Fruit fly (Drosophila melanogaster) whole organism, embryonic: ENCODE measurements around the gene pnt.

Experiments used
- Antp ChIP-seq: fragments of 200-800 bp; sonication (Bioruptor generic); optimal IDR thresholded peaks from 3 replicates; lab custom pipeline; 2016; ENCODE audit warnings: missing biosample characterization, missing genetic modification characterization
- Atf-2 ChIP-seq: fragments of 200-800 bp; sonication (Bioruptor generic); optimal IDR thresholded peaks from 2 replicates; lab custom pipeline; 2016; ENCODE audit warnings: missing biosample characterization, missing genetic modification characterization
- CG10979 ChIP-seq: fragments of 200-800 bp; sonication (Bioruptor generic); optimal IDR thresholded peaks from 2 replicates; lab custom pipeline; 2018; ENCODE audit warnings: missing biosample characterization, mild to moderate bottlenecking, missing genetic modification characterization, moderate library complexity
- CG15514 ChIP-seq: fragments of 200-800 bp; sonication (Bioruptor generic); optimal IDR thresholded peaks from 3 replicates; lab custom pipeline; 2017; ENCODE audit warnings: missing biosample characterization, missing genetic modification characterization, mild to moderate bottlenecking, moderate library complexity, missing genetic modification reagents
- CG15601 ChIP-seq: fragments of 200-800 bp; sonication (Bioruptor generic); optimal IDR thresholded peaks from 3 replicates; lab custom pipeline; 2019; ENCODE audit warnings: missing biosample characterization, mild to moderate bottlenecking, missing genetic modification characterization, moderate library complexity
- CG17328 ChIP-seq: fragments of 200-800 bp; sonication (Bioruptor generic); IDR thresholded peaks from 2 replicates; pipeline ENCODE4 v1.3.6; 2022; ENCODE audit warnings: missing biosample characterization, missing genetic modification characterization
- CG17829 ChIP-seq: fragments of 200-800 bp; optimal IDR thresholded peaks from 2 replicates; lab custom pipeline; 2019; ENCODE audit warnings: missing biosample characterization, mild to moderate bottlenecking, missing genetic modification characterization, moderate library complexity
- CG2199 ChIP-seq: fragments of 200-800 bp; sonication (Bioruptor generic); IDR thresholded peaks from 3 replicates; pipeline ENCODE4 v1.3.6; 2022; ENCODE audit warnings: missing biosample characterization, missing genetic modification characterization
- CG2678 ChIP-seq: fragments of 200-800 bp; sonication (Bioruptor generic); optimal IDR thresholded peaks from 3 replicates; lab custom pipeline; 2019; ENCODE audit warnings: missing biosample characterization, mild to moderate bottlenecking, missing genetic modification characterization, moderate library complexity
- CG33557 ChIP-seq: fragments of 200-800 bp; sonication (Bioruptor generic); optimal IDR thresholded peaks from 2 replicates; lab custom pipeline; 2019; ENCODE audit warnings: missing biosample characterization, mild to moderate bottlenecking, missing genetic modification characterization, moderate library complexity
- CG3726 ChIP-seq: fragments of 200-800 bp; sonication (Bioruptor generic); IDR thresholded peaks from 3 replicates; pipeline ENCODE4, ENCODE4 v1.3.6; 2022; ENCODE audit warnings: missing biosample characterization, missing genetic modification characterization
- CG4360 ChIP-seq: fragments of 200-800 bp; sonication (Bioruptor generic); IDR thresholded peaks from 2 replicates; pipeline ENCODE4 v1.3.6; 2022; ENCODE audit warnings: missing biosample characterization, missing genetic modification characterization
- CG5245 ChIP-seq: fragments of 200-800 bp; sonication (Bioruptor generic); optimal IDR thresholded peaks from 3 replicates; lab custom pipeline; 2016; ENCODE audit warnings: missing biosample characterization, missing genetic modification characterization
- CG6254 ChIP-seq: fragments of 200-800 bp; sonication (Bioruptor generic); optimal IDR thresholded peaks from 3 replicates; lab custom pipeline; 2017; ENCODE audit warnings: mild to moderate bottlenecking, missing biosample characterization, missing genetic modification reagents, missing genetic modification characterization
- CG7556 ChIP-seq: fragments of 200-800 bp; sonication (Bioruptor generic); optimal IDR thresholded peaks from 2 replicates; lab custom pipeline; 2017; ENCODE audit warnings: missing biosample characterization, mild to moderate bottlenecking, missing genetic modification characterization
- CG8765 ChIP-seq: fragments of 200-800 bp; sonication (Bioruptor generic); IDR thresholded peaks from 2 replicates; pipeline ENCODE4 v1.3.6; 2022; ENCODE audit warnings: missing biosample characterization, missing genetic modification characterization
- CG9876 ChIP-seq: fragments of 200-800 bp; sonication (Bioruptor generic); optimal IDR thresholded peaks from 2 replicates; lab custom pipeline; 2016; ENCODE audit warnings: missing biosample characterization, missing genetic modification characterization
- Dp ChIP-seq: fragments of 200-800 bp; sonication (Bioruptor generic); optimal IDR thresholded peaks from 2 replicates; lab custom pipeline; 2018; ENCODE audit warnings: missing biosample characterization, mild to moderate bottlenecking, missing genetic modification characterization, moderate library complexity
- Elba2 ChIP-seq: fragments of 200-800 bp; sonication (Bioruptor generic); optimal IDR thresholded peaks from 3 replicates; lab custom pipeline; 2016; ENCODE audit warnings: missing biosample characterization, missing genetic modification characterization
- Fer1 ChIP-seq: fragments of 200-800 bp; sonication (Bioruptor generic); optimal IDR thresholded peaks from 2 replicates; lab custom pipeline; 2017; ENCODE audit warnings: missing biosample characterization, mild to moderate bottlenecking, missing genetic modification characterization
- HmgD ChIP-seq: fragments of 200-800 bp; sonication (Bioruptor generic); optimal IDR thresholded peaks from 3 replicates; lab custom pipeline; 2016; ENCODE audit warnings: missing biosample characterization, missing genetic modification characterization
- Hr3 ChIP-seq: fragments of 200-800 bp; sonication (Bioruptor generic); optimal IDR thresholded peaks from 3 replicates; lab custom pipeline; 2016; ENCODE audit warnings: missing biosample characterization, missing genetic modification characterization
- Mes4 ChIP-seq: fragments of 200-800 bp; sonication (Bioruptor generic); optimal IDR thresholded peaks from 2 replicates; lab custom pipeline; 2016; ENCODE audit warnings: missing biosample characterization, missing genetic modification characterization
- Oli ChIP-seq: fragments of 200-800 bp; sonication (Bioruptor generic); optimal IDR thresholded peaks from 2 replicates; lab custom pipeline; 2018; ENCODE audit warnings: missing biosample characterization, mild to moderate bottlenecking, missing genetic modification characterization, moderate library complexity
- Opbp ChIP-seq: fragments of 200-800 bp; sonication (Bioruptor generic); IDR thresholded peaks from 3 replicates; pipeline ENCODE4 v1.3.6; 2022; ENCODE audit warnings: missing biosample characterization, missing genetic modification characterization; ENCODE audit not compliant: partially characterized antibody
- Sox100B ChIP-seq: fragments of 200-800 bp; sonication (Bioruptor generic); optimal IDR thresholded peaks from 3 replicates; lab custom pipeline; 2018; ENCODE audit warnings: missing biosample characterization, mild to moderate bottlenecking, missing genetic modification characterization
- Sox102F ChIP-seq: fragments of 200-800 bp; sonication (Bioruptor generic); optimal IDR thresholded peaks from 2 replicates; lab custom pipeline; 2018; ENCODE audit warnings: missing biosample characterization, mild to moderate bottlenecking, missing genetic modification characterization, moderate library complexity
- Ssrp ChIP-seq: fragments of 200-800 bp; sonication (Bioruptor generic); optimal IDR thresholded peaks from 2 replicates; lab custom pipeline; 2018; ENCODE audit warnings: missing biosample characterization, mild to moderate bottlenecking, missing genetic modification characterization, moderate library complexity
- Taf1 ChIP-seq: fragments of 200-800 bp; sonication (Bioruptor generic); IDR thresholded peaks from 2 replicates; pipeline ENCODE4 v1.3.6; 2022; ENCODE audit warnings: missing biosample characterization, missing genetic modification characterization
- Xrp1 ChIP-seq: fragments of 200-800 bp; sonication (Bioruptor generic); IDR thresholded peaks from 2 replicates; pipeline ENCODE4 v1.3.6; 2022; ENCODE audit warnings: missing biosample characterization, missing genetic modification characterization
- ara ChIP-seq: fragments of 200-800 bp; sonication (Bioruptor generic); IDR thresholded peaks from 2 replicates; pipeline ENCODE4 v1.3.6; 2022; ENCODE audit warnings: missing biosample characterization, missing genetic modification characterization
- bab2 ChIP-seq: fragments of 200-800 bp; sonication (Bioruptor generic); optimal IDR thresholded peaks from 2 replicates; lab custom pipeline; 2016; ENCODE audit warnings: missing biosample characterization, missing genetic modification characterization
- dimm ChIP-seq: fragments of 200-800 bp; sonication (Bioruptor generic); IDR thresholded peaks from 2 replicates; pipeline ENCODE4 v1.3.6; 2022; ENCODE audit warnings: missing biosample characterization, missing genetic modification characterization
- dmrt99B ChIP-seq: fragments of 200-800 bp; sonication (Bioruptor generic); optimal IDR thresholded peaks from 2 replicates; lab custom pipeline; 2018; ENCODE audit warnings: missing biosample characterization, mild to moderate bottlenecking, missing genetic modification characterization, moderate library complexity
- ewg ChIP-seq: fragments of 200-800 bp; sonication (Bioruptor generic); optimal IDR thresholded peaks from 3 replicates; lab custom pipeline; 2017; ENCODE audit warnings: mild to moderate bottlenecking, missing biosample characterization, missing genetic modification reagents, missing genetic modification characterization
- gfzf ChIP-seq: fragments of 200-800 bp; sonication (Bioruptor generic); optimal IDR thresholded peaks from 2 replicates; lab custom pipeline; 2016; ENCODE audit warnings: missing biosample characterization, mild to moderate bottlenecking, missing genetic modification characterization, moderate library complexity
- gt ChIP-seq: fragments of 200-800 bp; sonication (Bioruptor generic); IDR thresholded peaks from 2 replicates; pipeline ENCODE4 v1.3.6; 2022; ENCODE audit warnings: missing biosample characterization, missing genetic modification characterization
- hth ChIP-seq: fragments of >200 bp; optimal IDR thresholded peaks from 2 replicates; lab custom pipeline; 2017; ENCODE audit warnings: inconsistent platforms
- ken ChIP-seq: fragments of 200-800 bp; sonication (Bioruptor generic); IDR thresholded peaks from 3 replicates; pipeline ENCODE4 v1.3.6; 2022; ENCODE audit warnings: missing biosample characterization, missing genetic modification characterization
- maf-S ChIP-seq: fragments of 200-800 bp; sonication (Bioruptor generic); optimal IDR thresholded peaks from 2 replicates; lab custom pipeline; 2016; ENCODE audit warnings: missing biosample characterization, missing genetic modification characterization
- pros ChIP-seq: fragments of 200-800 bp; sonication (Bioruptor generic); optimal IDR thresholded peaks from 3 replicates; lab custom pipeline; 2019; ENCODE audit warnings: missing biosample characterization, mild to moderate bottlenecking, missing genetic modification characterization, moderate library complexity
- pum ChIP-seq: fragments of 200-800 bp; sonication (Bioruptor generic); optimal IDR thresholded peaks from 2 replicates; lab custom pipeline; 2016; ENCODE audit warnings: missing biosample characterization, missing genetic modification characterization
- repo ChIP-seq: fragments of 200-800 bp; sonication (Bioruptor generic); optimal IDR thresholded peaks from 2 replicates; lab custom pipeline; 2016; ENCODE audit warnings: missing biosample characterization, missing genetic modification characterization
- row ChIP-seq: fragments of 200-800 bp; sonication (Bioruptor generic); IDR thresholded peaks from 3 replicates; pipeline ENCODE4 v1.3.6; 2022; ENCODE audit warnings: missing biosample characterization, missing genetic modification characterization
- tll ChIP-seq, 2 experiments: fragments of 200-800 bp in 1 of 2; fragments of >200 bp in 1 of 2; sonication (Bioruptor generic) in 1 of 2; optimal IDR thresholded peaks; 2 replicates each; lab custom pipeline; 2017 to 2019; ENCODE audit warnings: missing biosample characterization in 2 of 2, missing genetic modification characterization in 2 of 2, mild to moderate bottlenecking in 1 of 2, moderate library complexity in 1 of 2
- trh ChIP-seq: fragments of 200-800 bp; sonication (Bioruptor generic); optimal IDR thresholded peaks from 2 replicates; lab custom pipeline; 2016; ENCODE audit warnings: missing biosample characterization, missing genetic modification characterization
- twi ChIP-seq: fragments of 200-800 bp; optimal IDR thresholded peaks from 2 replicates; lab custom pipeline; 2019; ENCODE audit warnings: missing biosample characterization, mild to moderate bottlenecking, missing genetic modification characterization, moderate library complexity
- tx ChIP-seq: fragments of 200-800 bp; sonication (Bioruptor generic); optimal IDR thresholded peaks from 2 replicates; lab custom pipeline; 2016; ENCODE audit warnings: missing biosample characterization, missing genetic modification characterization
- zfh1 ChIP-seq: fragments of 200-800 bp; sonication (Bioruptor generic); IDR thresholded peaks from 3 replicates; pipeline ENCODE4 v1.3.6; 2022; ENCODE audit warnings: missing biosample characterization, missing genetic modification characterization

pnt gene

dm6 chr3R:23300091-23300918 lies 45.7 kb downstream of the pnt start (continued):
- peak; percentile 5 for TF ChIP-seq pum (GFP tag; lab: Kevin White, UChicago)
- TF ChIP-seq Xrp1 = peak; percentile 66
- TF ChIP-seq CG15514 = no peak
- TF ChIP-seq bab2 (GFP tag; lab: Kevin White, UChicago) = no peak
- peak; percentile 42 for TF ChIP-seq CG15601 (tag; lab: Kevin White, UChicago)
- TF ChIP-seq Elba2 = peak; percentile 58
- peak; percentile 2 for TF ChIP-seq CG6254 (GFP tag; lab: Kevin White, UChicago)
- peak; percentile 74 for TF ChIP-seq CG8765 (GFP tag; lab: Robert Waterston, UW)
- TF ChIP-seq CG17328 (GFP tag; lab: Robert Waterston, UW) = peak; percentile 68
- TF ChIP-seq ewg (GFP tag; lab: Kevin White, UChicago) = peak; percentile 12
- no peak for TF ChIP-seq maf-S (GFP tag; lab: Kevin White, UChicago)
- peak; percentile 27 for TF ChIP-seq tx (GFP tag; lab: Kevin White, UChicago)
- TF ChIP-seq Antp (GFP tag; lab: Kevin White, UChicago) = no peak
- TF ChIP-seq zfh1 (GFP tag; lab: Robert Waterston, UW) = peak; percentile 46; the same call in 2 of the 3 replicates
- peak; percentile 10 for TF ChIP-seq Atf-2 (GFP tag; lab: Kevin White, UChicago)
- TF ChIP-seq Ssrp = peak; percentile 48
- peak; percentile 94 for TF ChIP-seq CG4360 (GFP tag; lab: Robert Waterston, UW)
- TF ChIP-seq gfzf = no peak
- TF ChIP-seq CG3726 (GFP tag; lab: Robert Waterston, UW) = no peak
- peak; percentile 60 for TF ChIP-seq CG33557 (GFP tag; lab: Kevin White, UChicago)
- TF ChIP-seq Sox100B (GFP tag; lab: Kevin White, UChicago) = no peak
- TF ChIP-seq pros (GFP tag; lab: Kevin White, UChicago) = no peak
- no peak for TF ChIP-seq hth (lab: Kevin White, UChicago)
- TF ChIP-seq row (GFP tag; lab: Robert Waterston, UW) = peak; percentile 65
- no peak for TF ChIP-seq HmgD (GFP tag; lab: Kevin White, UChicago)
- TF ChIP-seq Hr3 (GFP tag; lab: Kevin White, UChicago) = peak; percentile 39
- TF ChIP-seq CG9876 (GFP tag; lab: Kevin White, UChicago) = no peak
- peak; percentile 26 for TF ChIP-seq CG17829 (tag; lab: Kevin White, UChicago)
- TF ChIP-seq Mes4 = peak; percentile 41
- peak; percentile 74 for TF ChIP-seq CG10979 (tag; lab: Kevin White, UChicago)
- TF ChIP-seq CG2678 = peak; percentile 17
- peak; percentile 95 for TF ChIP-seq twi (tag; lab: Kevin White, UChicago)
- TF ChIP-seq ken (GFP tag; lab: Robert Waterston, UW) = no peak
- peak; percentile 46 for TF ChIP-seq CG7556 (GFP tag; lab: Kevin White, UChicago)
- 0 out of 2 replicates have a peak, but pooled peaks have one; percentile 23 for TF ChIP-seq ara (GFP tag; lab: Robert Waterston, UW)
- TF ChIP-seq Fer1 = no peak
- TF ChIP-seq dmrt99B (tag; lab: Kevin White, UChicago) = no peak
- no peak for TF ChIP-seq CG5245 (GFP tag; lab: Kevin White, UChicago)
- TF ChIP-seq Taf1 (GFP tag; lab: Robert Waterston, UW) = no peak
- TF ChIP-seq CG2199 (GFP tag; lab: Robert Waterston, UW) = 0 out of 3 replicates have a peak, but pooled peaks have one; percentile 13
- no peak for TF ChIP-seq Opbp (GFP tag; lab: Robert Waterston, UW)
- TF ChIP-seq tll (GFP tag; optimal IDR thresholded peaks at IDR 0.05; lab: Kevin White, UChicago) = peak in 1 of 2 experiments; percentile 41
- TF ChIP-seq gt = no peak
- TF ChIP-seq Oli (tag; lab: Kevin White, UChicago) = peak; percentile 32
- TF ChIP-seq Dp (GFP tag; lab: Kevin White, UChicago) = no peak
- TF ChIP-seq repo (GFP tag; lab: Kevin White, UChicago) = no peak
- peak; percentile 32 for TF ChIP-seq Sox102F
- TF ChIP-seq dimm (GFP tag; lab: Robert Waterston, UW) = no peak
- TF ChIP-seq trh (GFP tag; lab: Kevin White, UChicago) = no peak
